Worm (Caenorhabditis elegans): ENCODE data around the gene F13A7.12.

DNA sequence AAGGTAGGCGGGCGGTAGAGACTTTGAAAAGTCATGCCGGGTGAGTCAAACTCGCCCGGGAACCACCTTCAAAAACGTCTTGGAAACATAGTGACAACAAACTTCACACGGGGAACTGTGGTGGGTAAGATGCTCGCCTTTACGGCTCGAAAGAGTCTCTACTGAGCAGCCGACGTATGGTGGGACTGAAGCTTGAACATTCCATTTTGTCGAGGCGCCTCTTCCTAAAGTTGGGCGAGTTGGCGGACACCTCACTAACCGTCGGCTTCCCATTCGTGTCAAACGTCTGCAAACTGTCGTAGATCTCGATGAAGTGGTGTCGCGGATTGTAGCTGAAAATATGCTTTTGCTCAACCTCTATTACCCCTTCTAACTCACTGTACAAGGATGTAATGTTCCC is 12.9 kb upstream of the F13A7.12 start:
- TF ChIP-seq nhr-23 (tag; optimal IDR thresholded peaks at IDR 0.05) (no peak), ama-1 (optimal IDR thresholded peaks at IDR 0.05) (no peak)

Data from whole organism, L2 larva.